Worm (Caenorhabditis elegans) whole organism, L3 larva: ENCODE measurements around the gene sup-36.

ENCODE experiments used
- aly-2 ChIP-seq: fragments of 150-350 bp; optimal IDR thresholded peaks from 2 replicates; lab custom pipeline; 2014; ENCODE audit warnings: missing biosample characterization, missing genetic modification characterization
- daf-12 ChIP-seq: fragments of 150-350 bp; optimal IDR thresholded peaks from 2 replicates; lab custom pipeline; 2014; ENCODE audit warnings: missing biosample characterization, missing genetic modification reagents, missing genetic modification characterization
- fkh-10 ChIP-seq: sonication (generic microtip); optimal IDR thresholded peaks from 2 replicates; lab custom pipeline; 2017; ENCODE audit warnings: missing biosample characterization, missing genetic modification reagents, missing genetic modification characterization
- fos-1 ChIP-seq: fragments of 150-350 bp; optimal IDR thresholded peaks from 2 replicates; lab custom pipeline; 2014; ENCODE audit warnings: missing biosample characterization, missing genetic modification characterization
- lin-15B ChIP-seq: fragments of 150-350 bp; optimal IDR thresholded peaks from 2 replicates; lab custom pipeline; 2014; ENCODE audit warnings: missing biosample characterization, missing genetic modification characterization
- nfya-1 ChIP-seq: sonication (generic microtip); optimal IDR thresholded peaks from 2 replicates; lab custom pipeline; 2017; ENCODE audit warnings: missing genetic modification characterization, mild to moderate bottlenecking, missing compliant biosample characterization, antibody characterized with exemption, moderate library complexity; ENCODE audit not compliant: insufficient read depth
- nhr-12 ChIP-seq: fragments of 150-350 bp; optimal IDR thresholded peaks from 2 replicates; lab custom pipeline; 2014; ENCODE audit warnings: missing biosample characterization, missing genetic modification characterization
- nhr-237 ChIP-seq: fragments of 150-350 bp; optimal IDR thresholded peaks from 2 replicates; lab custom pipeline; 2014; ENCODE audit warnings: missing biosample characterization, missing genetic modification characterization
- nhr-28 ChIP-seq: fragments of 150-350 bp; optimal IDR thresholded peaks from 2 replicates; lab custom pipeline; 2014; ENCODE audit warnings: missing biosample characterization, missing genetic modification characterization
- pha-4 ChIP-seq: fragments of 150-350 bp; optimal IDR thresholded peaks from 2 replicates; lab custom pipeline; 2014; ENCODE audit warnings: missing biosample characterization, missing genetic modification reagents, missing genetic modification characterization
- snpc-4 ChIP-seq: fragments of 150-350 bp; optimal IDR thresholded peaks from 2 replicates; lab custom pipeline; 2014; ENCODE audit warnings: missing biosample characterization, missing genetic modification characterization

DNA sequence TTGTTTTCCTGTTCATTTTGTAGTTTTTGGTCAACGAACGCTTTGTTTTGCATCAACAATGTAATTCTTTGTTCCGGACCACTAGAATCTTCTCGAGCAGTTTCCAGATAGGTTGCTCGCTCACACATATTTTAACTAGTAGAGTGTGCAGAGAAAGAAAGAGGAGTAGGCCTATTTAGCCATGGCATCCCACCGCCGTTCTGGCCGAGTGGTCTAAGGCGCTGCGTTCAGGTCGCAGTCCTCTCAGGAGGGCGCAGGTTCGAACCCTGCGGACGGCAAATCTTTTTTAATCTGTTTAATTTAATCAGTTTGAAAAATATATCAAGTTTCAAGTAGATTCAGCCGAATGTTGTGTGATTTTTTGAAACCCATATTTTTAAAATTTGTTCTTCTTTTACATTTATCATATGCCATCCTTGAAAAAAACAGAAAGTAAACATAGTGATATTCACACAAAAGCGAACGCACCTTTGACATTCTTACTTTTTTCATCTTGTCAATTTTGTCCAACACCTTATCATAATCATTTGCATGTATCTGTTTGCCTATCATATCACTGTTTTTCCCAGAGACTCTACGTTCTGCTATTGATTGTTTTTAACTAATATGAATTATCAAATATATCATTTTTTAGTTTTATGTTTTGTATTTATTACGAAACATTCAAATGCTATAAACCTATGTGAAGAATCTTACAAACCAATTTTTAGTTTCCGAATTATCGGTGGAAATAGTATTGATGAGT is 44.7 kb upstream of the sup-36 start, which contains the start of gene try-3:
- TF ChIP-seq pha-4 (tag; lab: Kevin White, UChicago), result peak; percentile 70
- peak; percentile 71 for TF ChIP-seq nfya-1
- peak; percentile 58 for TF ChIP-seq snpc-4
- TF ChIP-seq fkh-10 (GFP tag; lab: Kevin White, UChicago), result no peak
- TF ChIP-seq aly-2 (tag; lab: Kevin White, UChicago), result no peak
- no peak for TF ChIP-seq nhr-28 (tag; lab: Kevin White, UChicago)
- TF ChIP-seq lin-15B, result peak; percentile 49
- no peak for TF ChIP-seq nhr-12
- no peak for TF ChIP-seq nhr-237 (tag; lab: Kevin White, UChicago)
- TF ChIP-seq daf-12 (tag; lab: Kevin White, UChicago), result no peak
- no peak for TF ChIP-seq fos-1 (tag; lab: Kevin White, UChicago)
